Fruit fly (Drosophila melanogaster) whole organism, pupa: ENCODE data around the gene CG45045.

Experiments
- CG13204 ChIP-seq: fragments of 200-800 bp; sonication (Bioruptor generic); optimal IDR thresholded peaks from 2 replicates; lab custom pipeline; 2018; ENCODE audit warnings: missing biosample characterization, mild to moderate bottlenecking, missing genetic modification characterization, moderate library complexity
- CG14655 ChIP-seq: fragments of 200-800 bp; sonication (Bioruptor generic); optimal IDR thresholded peaks from 3 replicates; lab custom pipeline; 2017; ENCODE audit warnings: mild to moderate bottlenecking, missing biosample characterization, missing genetic modification reagents, missing genetic modification characterization
- CG32121 ChIP-seq: fragments of 200-800 bp; sonication (Bioruptor generic); IDR thresholded peaks from 2 replicates; pipeline ENCODE4 v1.3.6; 2022; ENCODE audit warnings: missing biosample characterization, missing genetic modification characterization
- CG34367 ChIP-seq: fragments of 200-800 bp; sonication (Bioruptor generic); optimal IDR thresholded peaks from 2 replicates; lab custom pipeline; 2018; ENCODE audit warnings: missing biosample characterization, mild to moderate bottlenecking, missing genetic modification characterization
- CG4496 ChIP-seq: fragments of 200-800 bp; sonication (Bioruptor generic); IDR thresholded peaks from 3 replicates; pipeline ENCODE4 v1.3.6; 2022; ENCODE audit warnings: missing biosample characterization, missing genetic modification characterization
- D1 ChIP-seq: fragments of 200-800 bp; sonication (Bioruptor generic); optimal IDR thresholded peaks from 2 replicates; lab custom pipeline; 2018; ENCODE audit warnings: missing biosample characterization, mild to moderate bottlenecking, missing genetic modification characterization, moderate library complexity

DNA sequence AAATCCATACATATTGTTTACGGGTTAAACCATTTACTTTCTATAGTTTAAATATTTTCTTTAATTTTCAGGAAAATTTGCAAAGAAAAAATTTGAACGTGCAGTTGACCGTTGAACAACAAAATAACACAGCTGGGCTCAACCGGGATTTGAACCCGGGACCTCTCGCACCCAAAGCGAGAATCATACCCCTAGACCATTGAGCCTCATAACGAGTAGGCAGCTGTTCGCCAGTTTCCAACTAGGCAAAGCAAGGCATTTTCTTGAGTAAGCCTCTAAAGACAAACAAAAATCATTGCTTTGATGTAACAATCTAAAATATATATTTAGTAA is 49.4 kb upstream of the CG45045 start:
- TF ChIP-seq CG13204 (GFP tag; lab: Kevin White, UChicago) (no peak), CG32121 (GFP tag; lab: Robert Waterston, UW) (peak; percentile 10; the same call in 1 of the 2 replicates), CG34367 (tag; lab: Kevin White, UChicago) (no peak), CG14655 (no peak), CG4496 (GFP tag; lab: Robert Waterston, UW) (no peak), D1 (tag; lab: Kevin White, UChicago) (no peak)
